Worm (Caenorhabditis elegans) whole organism, young adult: ENCODE results near the gene prdh-1.

Experiments used
- B0336.3 ChIP-seq: fragments of 200-800 bp; sonication (Bioruptor generic); IDR thresholded peaks from 2 replicates; pipeline ENCODE4 v1.3.6; 2022; ENCODE audit warnings: missing genetic modification characterization, missing compliant biosample characterization
- C06A6.2 ChIP-seq: fragments of 200-800 bp; sonication (Bioruptor generic); conservative IDR thresholded peaks from 2 replicates; pipeline ENCODE4 v1.3.6; 2022; ENCODE audit warnings: missing genetic modification characterization, missing compliant biosample characterization
- F23B12.7 ChIP-seq: sonication (generic microtip); optimal IDR thresholded peaks from 2 replicates; lab custom pipeline; 2017; ENCODE audit warnings: missing genetic modification characterization, mild to moderate bottlenecking, missing compliant biosample characterization, antibody characterized with exemption, moderate library complexity; ENCODE audit not compliant: insufficient read depth
- F49E8.2 ChIP-seq: sonication (generic microtip); optimal IDR thresholded peaks from 3 replicates; lab custom pipeline; 2017; ENCODE audit warnings: missing genetic modification characterization, mild to moderate bottlenecking, missing compliant biosample characterization, antibody characterized with exemption, moderate library complexity; ENCODE audit not compliant: insufficient read depth
- K12H6.12 ChIP-seq: fragments of 200-800 bp; sonication (Bioruptor generic); optimal IDR thresholded peaks from 2 replicates; lab custom pipeline; 2018; ENCODE audit warnings: mild to moderate bottlenecking, missing genetic modification characterization, missing compliant biosample characterization
- T07F8.4 ChIP-seq: sonication (generic microtip); optimal IDR thresholded peaks from 2 replicates; lab custom pipeline; 2016; ENCODE audit warnings: mild to moderate bottlenecking, missing genetic modification characterization, moderate library complexity, missing compliant biosample characterization
- Y53G8AR.9 ChIP-seq: fragments of 200-800 bp; sonication (Bioruptor generic); conservative IDR thresholded peaks from 2 replicates; pipeline ENCODE4 v1.3.6; 2022; ENCODE audit warnings: missing genetic modification reagents, missing genetic modification characterization, missing compliant biosample characterization
- Y56A3A.18 ChIP-seq: fragments of 200-800 bp; sonication (Bioruptor generic); IDR thresholded peaks from 2 replicates; pipeline ENCODE4 v1.3.6; 2022; ENCODE audit warnings: missing genetic modification reagents, missing genetic modification characterization, missing compliant biosample characterization
- athp-1 ChIP-seq: sonication (generic microtip); optimal IDR thresholded peaks from 2 replicates; lab custom pipeline; 2017; ENCODE audit warnings: mild to moderate bottlenecking, missing genetic modification characterization, missing compliant biosample characterization
- attf-3 ChIP-seq: fragments of 200-800 bp; sonication (Bioruptor generic); conservative IDR thresholded peaks from 2 replicates; pipeline ENCODE4 v1.3.6; 2022; ENCODE audit warnings: missing genetic modification reagents, missing genetic modification characterization, missing compliant biosample characterization
- bed-2 ChIP-seq: fragments of 200-800 bp; sonication (Bioruptor generic); IDR thresholded peaks from 2 replicates; pipeline ENCODE4 v1.3.6; 2022; ENCODE audit warnings: missing genetic modification reagents, missing genetic modification characterization, missing compliant biosample characterization
- cebp-1 ChIP-seq, 2 experiments: fragments of 200-800 bp in 1 of 2; sonication (Bioruptor generic) in 1 of 2; sonication (generic microtip) in 1 of 2; IDR thresholded peaks in 1 of 2; optimal IDR thresholded peaks in 1 of 2; 2 replicates each; pipeline versions ENCODE4 v1.3.6 to Lab custom; 2017 to 2022; ENCODE audit warnings: missing compliant biosample characterization in 2 of 2, missing genetic modification characterization in 2 of 2, mild to moderate bottlenecking in 1 of 2, missing genetic modification reagents in 1 of 2, moderate library complexity in 1 of 2
- cebp-2 ChIP-seq: fragments of 200-800 bp; sonication (Bioruptor generic); IDR thresholded peaks from 2 replicates; pipeline ENCODE4 v1.3.6; 2022; ENCODE audit warnings: missing genetic modification characterization, missing compliant biosample characterization
- ceh-40 ChIP-seq: fragments of 200-800 bp; sonication (Bioruptor generic); IDR thresholded peaks from 2 replicates; pipeline ENCODE4 v1.3.6; 2022; ENCODE audit warnings: missing genetic modification characterization, missing compliant biosample characterization
- ceh-79 ChIP-seq: sonication (generic microtip); optimal IDR thresholded peaks from 2 replicates; lab custom pipeline; 2017; ENCODE audit warnings: mild to moderate bottlenecking, missing genetic modification characterization, missing compliant biosample characterization
- ceh-91 ChIP-seq: fragments of 200-800 bp; sonication (Bioruptor generic); IDR thresholded peaks from 2 replicates; pipeline ENCODE4 v1.3.6; 2022; ENCODE audit warnings: missing genetic modification reagents, missing genetic modification characterization, missing compliant biosample characterization
- dox-1 ChIP-seq: fragments of 200-800 bp; sonication (Bioruptor generic); IDR thresholded peaks from 2 replicates; pipeline ENCODE4 v1.3.6; 2022; ENCODE audit warnings: missing genetic modification reagents, missing genetic modification characterization, missing compliant biosample characterization
- dpff-1 ChIP-seq: sonication (generic microtip); optimal IDR thresholded peaks from 2 replicates; lab custom pipeline; 2017; ENCODE audit warnings: mild to moderate bottlenecking, missing genetic modification characterization, missing compliant biosample characterization
- dpl-1 ChIP-seq: fragments of 150-350 bp; optimal IDR thresholded peaks from 2 replicates; lab custom pipeline; 2014; ENCODE audit warnings: missing biosample characterization, missing genetic modification reagents, missing genetic modification characterization
- ekl-4 ChIP-seq: fragments of 200-800 bp; sonication (Bioruptor generic); IDR thresholded peaks from 2 replicates; pipeline ENCODE4 v1.3.6; 2022; ENCODE audit warnings: missing genetic modification reagents, missing genetic modification characterization, missing compliant biosample characterization
- gei-17 ChIP-seq: fragments of 200-800 bp; sonication (Bioruptor generic); optimal IDR thresholded peaks from 2 replicates; lab custom pipeline; 2018; ENCODE audit warnings: mild to moderate bottlenecking, missing genetic modification characterization, missing compliant biosample characterization
- him-1 ChIP-seq: sonication (generic microtip); optimal IDR thresholded peaks from 2 replicates; lab custom pipeline; 2016; ENCODE audit warnings: missing genotype, missing genetic modification reagents, missing genetic modification characterization, missing compliant biosample characterization
- hlh-26 ChIP-seq: fragments of 200-800 bp; sonication (Bioruptor generic); conservative IDR thresholded peaks from 2 replicates; pipeline ENCODE4 v1.3.6; 2022; ENCODE audit warnings: missing genetic modification reagents, missing genetic modification characterization, missing compliant biosample characterization
- let-526 ChIP-seq: fragments of 200-800 bp; sonication (Bioruptor generic); IDR thresholded peaks from 2 replicates; pipeline ENCODE4 v1.3.6; 2022; ENCODE audit warnings: missing genetic modification reagents, missing genetic modification characterization, missing compliant biosample characterization
- let-607 ChIP-seq, 2 experiments: fragments of 200-800 bp in 1 of 2; sonication (Bioruptor generic) in 1 of 2; sonication (generic microtip) in 1 of 2; optimal IDR thresholded peaks; 2 replicates each; lab custom pipeline; 2016 to 2018; ENCODE audit warnings: mild to moderate bottlenecking in 2 of 2, missing compliant biosample characterization in 2 of 2, missing genetic modification characterization in 2 of 2, moderate library complexity in 2 of 2, missing genotype in 1 of 2
- lin-35 ChIP-seq, 3 experiments: fragments of 150-350 bp in 2 of 3; sonication (generic microtip) in 1 of 3; optimal IDR thresholded peaks; 2 replicates each; lab custom pipeline; 2014 to 2018; ENCODE audit warnings: missing biosample characterization in 3 of 3, missing genetic modification characterization in 3 of 3, missing genetic modification reagents in 3 of 3
- lin-40 ChIP-seq: sonication (generic microtip); optimal IDR thresholded peaks from 2 replicates; lab custom pipeline; 2016; ENCODE audit warnings: missing genetic modification characterization, mild to moderate bottlenecking, missing compliant biosample characterization, missing genotype, missing genetic modification reagents
- lsl-1 ChIP-seq: fragments of 200-800 bp; sonication (Bioruptor generic); optimal IDR thresholded peaks from 2 replicates; lab custom pipeline; 2018; ENCODE audit warnings: mild to moderate bottlenecking, missing genetic modification characterization, moderate library complexity, missing compliant biosample characterization
- madf-10 ChIP-seq: sonication (generic microtip); optimal IDR thresholded peaks from 2 replicates; lab custom pipeline; 2016; ENCODE audit warnings: mild to moderate bottlenecking, missing genetic modification characterization, missing compliant biosample characterization
- madf-6 ChIP-seq: fragments of 200-800 bp; sonication (Bioruptor generic); IDR thresholded peaks from 2 replicates; pipeline ENCODE4 v1.3.6; 2022; ENCODE audit warnings: missing genetic modification reagents, missing genetic modification characterization, missing compliant biosample characterization
- madf-8 ChIP-seq: fragments of 200-800 bp; sonication (Bioruptor generic); conservative IDR thresholded peaks from 2 replicates; pipeline ENCODE4 v1.3.6; 2022; ENCODE audit warnings: missing genetic modification reagents, missing genetic modification characterization, missing compliant biosample characterization
- mcd-1 ChIP-seq: fragments of 200-800 bp; sonication (Bioruptor generic); IDR thresholded peaks from 2 replicates; pipeline ENCODE4 v1.3.6; 2022; ENCODE audit warnings: missing genetic modification reagents, missing genetic modification characterization, missing compliant biosample characterization
- nfya-2 ChIP-seq: fragments of 200-800 bp; sonication (Bioruptor generic); IDR thresholded peaks from 2 replicates; pipeline ENCODE4 v1.3.6; 2022; ENCODE audit warnings: missing genetic modification reagents, missing genetic modification characterization, missing compliant biosample characterization
- nfyb-1 ChIP-seq: fragments of 200-800 bp; sonication (Bioruptor generic); IDR thresholded peaks from 2 replicates; pipeline ENCODE4 v1.3.6; 2022; ENCODE audit warnings: missing genetic modification reagents, missing genetic modification characterization, missing compliant biosample characterization
- nhr-27 ChIP-seq: fragments of 200-800 bp; sonication (Bioruptor generic); optimal IDR thresholded peaks from 2 replicates; lab custom pipeline; 2018; ENCODE audit warnings: mild to moderate bottlenecking, missing genetic modification characterization, moderate library complexity, missing compliant biosample characterization
- repo-1 ChIP-seq: sonication (generic microtip); optimal IDR thresholded peaks from 2 replicates; lab custom pipeline; 2017; ENCODE audit warnings: mild to moderate bottlenecking, missing genetic modification characterization, missing compliant biosample characterization
- snpc-1.1 ChIP-seq: sonication (generic microtip); optimal IDR thresholded peaks from 2 replicates; lab custom pipeline; 2017; ENCODE audit warnings: missing genetic modification characterization, mild to moderate bottlenecking, missing compliant biosample characterization, antibody characterized with exemption, moderate library complexity, missing genotype, missing genetic modification reagents; ENCODE audit not compliant: insufficient read depth
- snpc-1.3 ChIP-seq: sonication (generic microtip); optimal IDR thresholded peaks from 2 replicates; lab custom pipeline; 2017; ENCODE audit warnings: missing genetic modification characterization, mild to moderate bottlenecking, missing compliant biosample characterization, antibody characterized with exemption, moderate library complexity, missing genotype, missing genetic modification reagents; ENCODE audit not compliant: insufficient read depth
- snpc-3.4 ChIP-seq: sonication (generic microtip); optimal IDR thresholded peaks from 2 replicates; lab custom pipeline; 2017; ENCODE audit warnings: missing genetic modification characterization, mild to moderate bottlenecking, missing compliant biosample characterization, antibody characterized with exemption, moderate library complexity, missing genotype, missing genetic modification reagents
- snpc-4 ChIP-seq, 5 experiments: fragments of 150-350 bp in 1 of 5; sonication (generic microtip) in 4 of 5; optimal IDR thresholded peaks; 2 replicates each; lab custom pipeline; 2014 to 2018; ENCODE audit warnings: missing genetic modification characterization in 5 of 5, missing biosample characterization in 3 of 5, antibody characterized with exemption in 2 of 5, mild to moderate bottlenecking in 2 of 5, missing compliant biosample characterization in 2 of 5, missing genotype in 2 of 5, moderate library complexity in 2 of 5, missing genetic modification reagents in 1 of 5
- somi-1 ChIP-seq: fragments of 200-800 bp; sonication (Bioruptor generic); optimal IDR thresholded peaks from 2 replicates; lab custom pipeline; 2018; ENCODE audit warnings: mild to moderate bottlenecking, missing genetic modification characterization, missing compliant biosample characterization
- tbp1 ChIP-seq: fragments of 200-800 bp; sonication (Bioruptor generic); optimal IDR thresholded peaks from 2 replicates; lab custom pipeline; 2018; ENCODE audit warnings: mild to moderate bottlenecking, missing genetic modification characterization, missing compliant biosample characterization
- unc-130 ChIP-seq: sonication (generic microtip); optimal IDR thresholded peaks from 2 replicates; lab custom pipeline; 2016; ENCODE audit warnings: missing genetic modification reagents, missing genetic modification characterization, missing compliant biosample characterization

Gene prdh-1

DNA sequence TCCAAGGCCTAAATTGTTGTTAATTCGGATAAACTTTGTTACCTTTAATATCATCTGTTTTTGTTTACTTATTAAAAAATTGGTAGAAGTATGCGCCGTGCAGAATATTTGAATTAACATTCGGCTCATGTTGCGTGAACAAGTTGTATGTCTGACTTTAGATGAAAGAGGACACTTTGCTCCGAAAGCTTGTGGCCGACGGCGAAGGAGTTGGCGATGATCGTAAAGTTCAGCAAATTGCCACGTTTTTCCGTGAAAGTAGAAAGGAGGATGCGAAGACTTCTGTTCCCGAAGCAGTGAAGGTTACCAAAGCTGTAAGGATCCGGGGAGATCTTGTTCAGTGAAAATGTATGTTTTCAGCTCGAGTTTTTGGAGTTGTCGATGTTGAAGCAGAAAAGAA is 6.2 kb upstream of the prdh-1 start, which contains the start of gene thoc-7 (continued):
- TF ChIP-seq athp-1 (peak; percentile 57), bed-2 (GFP tag; lab: Robert Waterston, UW) (0 out of 2 replicates have a peak, but pooled peaks have one; percentile 21), nfya-2 (GFP tag; lab: Robert Waterston, UW) (0 out of 2 replicates have a peak, but pooled peaks have one; percentile 60), lin-40 (no peak), let-526 (GFP tag; lab: Robert Waterston, UW) (no peak), nfyb-1 (GFP tag; lab: Robert Waterston, UW) (peak; percentile 84), nhr-27 (tag; lab: Kevin White, UChicago) (no peak), F23B12.7 (tag; lab: Kevin White, UChicago) (no peak), ceh-79 (tag; lab: Kevin White, UChicago) (no peak)

DNA sequence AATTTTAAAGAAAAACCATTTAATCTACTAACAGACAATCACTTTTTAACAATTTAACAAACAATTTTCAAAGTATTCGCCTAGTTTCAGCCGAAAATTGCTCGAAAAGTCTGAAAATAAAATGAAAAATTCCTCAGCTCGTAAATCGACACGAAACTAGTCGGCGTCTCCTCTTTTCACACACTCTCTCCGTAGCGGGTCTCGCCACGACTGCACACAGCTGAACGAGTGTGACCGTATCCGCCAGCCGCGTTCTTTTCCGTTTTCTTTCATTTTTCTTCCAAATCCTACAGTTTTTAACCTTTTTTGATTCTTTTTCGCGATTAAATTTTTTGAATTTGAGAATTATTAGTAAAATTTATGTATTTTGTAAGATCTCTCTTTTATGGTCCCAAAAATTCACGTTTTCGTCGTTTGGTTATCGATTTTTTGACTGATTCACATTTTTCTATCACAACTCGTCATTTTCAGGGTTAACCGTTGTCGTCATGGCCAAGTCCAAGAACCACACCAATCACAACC is 5.4 kb upstream of the prdh-1 start, which contains the start of gene rpl-29:
Gene rpl-29, plus strand, starts transcription at position 472 of the 522 bp plus-strand sequence.
- peak; percentile 80 for TF ChIP-seq F49E8.2 (tag; lab: Kevin White, UChicago)
- TF ChIP-seq T07F8.4 (tag; lab: Kevin White, UChicago), result no peak
- peak; percentile 77 for TF ChIP-seq tbp1 (GFP tag; lab: Kevin White, UChicago)
- TF ChIP-seq unc-130 (GFP tag; lab: Kevin White, UChicago), result no peak
- TF ChIP-seq somi-1 (GFP tag; lab: Kevin White, UChicago), result no peak
- TF ChIP-seq ceh-40 (GFP tag; lab: Robert Waterston, UW), result no peak
- TF ChIP-seq mcd-1 (GFP tag; lab: Robert Waterston, UW), result peak; percentile 84
- TF ChIP-seq snpc-1.1, result peak; percentile 67
- TF ChIP-seq cebp-1 (GFP tag; IDR thresholded peaks at IDR 0.05; lab: Robert Waterston, UW), result 0 out of 2 replicates have a peak, but pooled peaks have one; percentile 45
- peak; percentile 74 for TF ChIP-seq cebp-1 (tag; optimal IDR thresholded peaks at IDR 0.05; lab: Kevin White, UChicago)
- peak; percentile 98 for TF ChIP-seq lsl-1 (GFP tag; lab: Kevin White, UChicago)
- TF ChIP-seq B0336.3 (GFP tag; lab: Robert Waterston, UW), result 0 out of 2 replicates have a peak, but pooled peaks have one; percentile 35
- peak; percentile 97 for TF ChIP-seq snpc-1.3 (tag; lab: Kevin White, UChicago)
- TF ChIP-seq lin-35 (GFP tag; optimal IDR thresholded peaks at IDR 0.05; lab: Kevin White, UChicago), result peak in 2 of 3 experiments; percentile 37 to 69
- TF ChIP-seq hlh-26, result no peak
- no peak for TF ChIP-seq K12H6.12 (tag; lab: Kevin White, UChicago)
- peak; percentile 85 for TF ChIP-seq Y53G8AR.9
- TF ChIP-seq dpl-1 (GFP tag; lab: Kevin White, UChicago), result peak; percentile 39
- TF ChIP-seq ceh-91, result peak; percentile 74
- TF ChIP-seq bed-2 (GFP tag; lab: Robert Waterston, UW), result no peak
- TF ChIP-seq let-607 (tag; optimal IDR thresholded peaks at IDR 0.05; lab: Kevin White, UChicago), result peak; percentile 26 to 40
- peak; percentile 78 for TF ChIP-seq madf-8
- TF ChIP-seq snpc-3.4, result peak; percentile 89
- TF ChIP-seq madf-6 (GFP tag; lab: Robert Waterston, UW), result peak; percentile 94
- TF ChIP-seq gei-17, result peak; percentile 19
- TF ChIP-seq dox-1 (GFP tag; lab: Robert Waterston, UW), result peak; percentile 91
- TF ChIP-seq madf-10 (tag; lab: Kevin White, UChicago), result peak; percentile 94
- peak; percentile 64 for TF ChIP-seq attf-3 (GFP tag; lab: Robert Waterston, UW)
- TF ChIP-seq repo-1, result peak; percentile 50
- no peak for TF ChIP-seq C06A6.2 (GFP tag; lab: Robert Waterston, UW)
- TF ChIP-seq Y56A3A.18 (GFP tag; lab: Robert Waterston, UW), result peak; percentile 52; the same call in 1 of the 2 replicates
- peak; percentile 93 for TF ChIP-seq snpc-4 (GFP tag; optimal IDR thresholded peaks at IDR 0.05; lab: Kevin White, UChicago)
- TF ChIP-seq snpc-4 (tag; optimal IDR thresholded peaks at IDR 0.05; lab: Kevin White, UChicago), result peak; percentile 69 to 96 (median 94)
- TF ChIP-seq cebp-2 (GFP tag; lab: Robert Waterston, UW), result 0 out of 2 replicates have a peak, but pooled peaks have one; percentile 56
- no peak for TF ChIP-seq dpff-1 (tag; lab: Kevin White, UChicago)
- TF ChIP-seq him-1 (tag; lab: Kevin White, UChicago), result peak; percentile 17
- TF ChIP-seq ekl-4 (GFP tag; lab: Robert Waterston, UW), result peak; percentile 72
- peak; percentile 43 for TF ChIP-seq athp-1
